Worm (Caenorhabditis elegans): ENCODE results near the gene malt-1.
"Not testable (repeated sequence)": the region's sequence is repeated elsewhere in the genome, so short reads cannot be mapped to it uniquely, and the experiment has no call there.

Gene malt-1

DNA sequence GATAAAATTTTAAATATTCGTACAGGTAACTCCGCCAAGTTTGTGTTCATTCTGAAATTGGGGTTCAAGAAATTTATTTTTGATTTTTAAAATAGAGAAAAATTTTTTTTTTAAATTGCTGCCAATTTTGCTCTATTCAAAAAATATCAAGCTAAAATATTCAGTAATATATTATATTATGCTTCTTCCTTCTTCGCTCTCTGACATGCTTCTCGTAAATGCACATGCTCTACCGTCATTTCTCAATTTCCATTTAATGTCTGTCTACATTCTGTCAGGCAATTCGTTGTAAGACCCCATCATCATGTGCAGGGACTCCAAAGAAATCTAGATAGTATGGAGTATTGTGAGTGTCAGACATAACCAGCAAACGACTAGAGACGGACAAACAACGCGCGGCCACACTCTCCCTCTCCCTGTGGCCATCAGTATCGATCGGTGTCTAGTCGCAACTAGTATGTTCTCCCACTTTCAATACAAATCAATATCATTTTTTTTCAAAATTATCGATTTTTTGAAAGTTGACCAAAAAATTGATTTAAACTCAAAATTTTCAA lies at the start of gene malt-1, which contains the start of gene ceh-38:
malt-1 (minus strand) TSS at position 51 of the 557 bp plus-strand sequence.
ceh-38 (plus strand) TSS at position 277 of the 557 bp plus-strand sequence.
- TF ChIP-seq ceh-13 (GFP tag; optimal IDR thresholded peaks at IDR 0.05), result no peak
- TF ChIP-seq hmg-4 (GFP tag; optimal IDR thresholded peaks at IDR 0.05), result peak; percentile 55
- no peak for TF ChIP-seq B0310.2 (tag; optimal IDR thresholded peaks at IDR 0.05)
- no peak for TF ChIP-seq ets-7 (tag; optimal IDR thresholded peaks at IDR 0.05)
- no peak for TF ChIP-seq ama-1 (optimal IDR thresholded peaks at IDR 0.05)
- peak; percentile 67 for TF ChIP-seq F13C5.2 (tag; optimal IDR thresholded peaks at IDR 0.05)
- TF ChIP-seq scrt-1 (GFP tag; IDR thresholded peaks at IDR 0.05), result no peak
- peak; percentile 48 for TF ChIP-seq ceh-36 (tag; optimal IDR thresholded peaks at IDR 0.05)
- 0 out of 2 replicates have a peak, but pooled peaks have one; percentile 26 for TF ChIP-seq flt-1 (GFP tag; IDR thresholded peaks at IDR 0.05)

DNA sequence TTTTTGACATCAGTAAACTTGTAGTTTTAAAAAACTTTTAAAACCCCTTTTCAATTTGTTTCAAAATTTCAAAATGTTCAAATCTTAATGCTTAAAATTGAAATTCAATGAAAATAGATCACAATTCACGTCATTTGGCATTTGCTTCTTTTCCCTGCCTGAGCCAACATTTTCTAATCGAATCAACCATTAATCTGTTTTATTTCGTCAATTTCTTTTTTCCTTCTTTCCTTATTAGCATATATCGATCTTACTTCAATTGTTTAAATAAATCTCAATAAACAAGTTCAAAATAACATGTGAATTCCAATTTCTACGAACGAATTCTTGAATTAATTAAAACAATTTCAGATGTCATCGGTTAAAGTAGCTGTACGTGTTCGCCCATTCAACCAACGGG lies 44.5 kb upstream of the malt-1 start:
- TF ChIP-seq hnd-1 (tag; optimal IDR thresholded peaks at IDR 0.05) (no peak), hmbx-1 (tag; optimal IDR thresholded peaks at IDR 0.05) (no peak), scrt-1 (GFP tag; IDR thresholded peaks at IDR 0.05) (no peak), sea-1 (GFP tag; conservative IDR thresholded peaks at IDR 0.05) (no peak), B0310.2 (tag; optimal IDR thresholded peaks at IDR 0.05) (no peak), ceh-13 (GFP tag; optimal IDR thresholded peaks at IDR 0.05) (no peak), F13C5.2 (tag; optimal IDR thresholded peaks at IDR 0.05) (no peak), tbx-11 (GFP tag; IDR thresholded peaks at IDR 0.05) (no peak), flt-1 (GFP tag; IDR thresholded peaks at IDR 0.05) (no peak), ceh-36 (tag; optimal IDR thresholded peaks at IDR 0.05) (no peak), pes-1 (GFP tag; IDR thresholded peaks at IDR 0.05) (no peak), tra-4 (tag; optimal IDR thresholded peaks at IDR 0.05) (no peak), ets-7 (tag; optimal IDR thresholded peaks at IDR 0.05) (no peak), tbx-37 (GFP tag; conservative IDR thresholded peaks at IDR 0.05) (no peak), aly-1 (tag; optimal IDR thresholded peaks at IDR 0.05) (no peak), ama-1 (optimal IDR thresholded peaks at IDR 0.05) (no peak), hmg-4 (GFP tag; optimal IDR thresholded peaks at IDR 0.05) (no peak)

DNA sequence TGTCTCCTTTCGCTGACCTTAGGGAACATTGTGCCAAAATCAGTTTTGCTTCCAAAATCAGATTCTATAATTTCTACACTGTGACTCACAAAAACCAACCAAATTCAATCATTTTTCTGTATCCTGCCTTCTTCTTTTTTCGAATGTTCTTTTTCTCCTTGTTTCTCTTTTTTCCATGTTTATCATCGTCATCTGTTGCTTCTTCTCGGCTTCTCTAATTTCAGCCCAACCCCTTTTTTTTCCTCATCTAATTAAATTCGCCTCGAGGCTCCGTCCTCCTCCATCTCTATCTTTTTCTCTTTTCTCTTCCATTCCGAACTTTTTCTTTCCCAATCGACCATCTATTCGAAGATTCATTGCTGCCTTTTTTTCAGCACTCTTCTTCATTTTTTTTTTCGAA lies 43.6 kb upstream of the malt-1 start, which contains the start of gene unc-104:
unc-104 (plus strand) TSS at position 311 of the 400 bp plus-strand sequence.
- no peak for TF ChIP-seq ets-7 (tag; optimal IDR thresholded peaks at IDR 0.05)

DNA sequence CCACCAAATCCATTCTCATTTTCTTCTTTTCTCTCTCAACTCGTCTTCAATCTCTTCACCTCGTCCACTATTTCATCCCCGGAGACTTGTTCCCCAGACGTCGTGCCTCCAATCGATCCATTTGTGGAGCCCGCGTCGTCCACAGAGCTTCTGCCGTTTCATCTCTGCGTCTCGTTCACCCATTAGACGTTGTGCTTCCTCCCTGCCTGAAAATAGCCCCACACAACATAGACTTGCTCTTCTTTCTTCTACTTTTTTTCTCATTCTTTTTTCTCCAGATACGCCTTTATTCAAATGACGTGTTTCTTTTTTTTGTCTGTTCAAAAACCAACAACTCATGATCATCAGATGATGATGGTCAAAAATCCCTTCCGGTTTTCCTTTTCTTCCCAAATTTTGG lies 41.8 kb upstream of the malt-1 start:
- TF ChIP-seq flt-1 (GFP tag; IDR thresholded peaks at IDR 0.05) (no peak), B0310.2 (tag; optimal IDR thresholded peaks at IDR 0.05) (no peak), ama-1 (optimal IDR thresholded peaks at IDR 0.05) (no peak), pes-1 (GFP tag; IDR thresholded peaks at IDR 0.05) (no peak), ceh-36 (tag; optimal IDR thresholded peaks at IDR 0.05) (no peak), ceh-13 (GFP tag; optimal IDR thresholded peaks at IDR 0.05) (no peak), hmg-4 (GFP tag; optimal IDR thresholded peaks at IDR 0.05) (no peak), ets-7 (tag; optimal IDR thresholded peaks at IDR 0.05) (no peak), hmbx-1 (tag; optimal IDR thresholded peaks at IDR 0.05) (no peak), aly-1 (tag; optimal IDR thresholded peaks at IDR 0.05) (no peak), tbx-11 (GFP tag; IDR thresholded peaks at IDR 0.05) (no peak), sea-1 (GFP tag; conservative IDR thresholded peaks at IDR 0.05) (no peak), scrt-1 (GFP tag; IDR thresholded peaks at IDR 0.05) (no peak)

DNA sequence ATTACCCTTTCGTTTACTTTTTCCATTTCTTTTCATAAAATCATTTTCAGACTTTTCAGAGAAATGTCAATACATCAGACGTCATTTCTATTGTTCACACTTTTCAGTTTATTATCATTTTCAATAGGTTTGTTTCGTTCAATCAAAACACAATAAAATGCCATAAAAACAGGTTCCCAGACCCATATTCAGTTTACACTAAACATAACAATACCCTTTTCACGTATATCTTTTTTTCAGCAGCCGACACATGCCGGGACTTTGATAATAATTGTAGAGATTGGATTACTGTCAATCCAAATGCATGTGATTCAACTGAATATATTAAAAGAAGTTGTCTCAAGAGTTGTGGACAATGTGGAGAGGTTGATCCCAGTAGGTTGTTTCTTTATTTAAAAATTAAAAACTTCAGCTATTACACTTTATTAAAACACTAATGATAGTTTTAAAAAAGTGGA lies 38.8 kb upstream of the malt-1 start, which contains the start of gene C15F1.1:
C15F1.1 (plus strand) TSS at position 51 of the 458 bp plus-strand sequence.
- no peak for TF ChIP-seq sea-1 (GFP tag; conservative IDR thresholded peaks at IDR 0.05)
- TF ChIP-seq scrt-1 (GFP tag; IDR thresholded peaks at IDR 0.05), result no peak
- no peak for TF ChIP-seq F13C5.2 (tag; optimal IDR thresholded peaks at IDR 0.05)
- TF ChIP-seq tbx-37 (GFP tag; conservative IDR thresholded peaks at IDR 0.05), result no peak
- no peak for TF ChIP-seq flt-1 (GFP tag; IDR thresholded peaks at IDR 0.05)
- TF ChIP-seq hmbx-1 (tag; optimal IDR thresholded peaks at IDR 0.05), result no peak
- TF ChIP-seq pes-1 (GFP tag; IDR thresholded peaks at IDR 0.05), result no peak

DNA sequence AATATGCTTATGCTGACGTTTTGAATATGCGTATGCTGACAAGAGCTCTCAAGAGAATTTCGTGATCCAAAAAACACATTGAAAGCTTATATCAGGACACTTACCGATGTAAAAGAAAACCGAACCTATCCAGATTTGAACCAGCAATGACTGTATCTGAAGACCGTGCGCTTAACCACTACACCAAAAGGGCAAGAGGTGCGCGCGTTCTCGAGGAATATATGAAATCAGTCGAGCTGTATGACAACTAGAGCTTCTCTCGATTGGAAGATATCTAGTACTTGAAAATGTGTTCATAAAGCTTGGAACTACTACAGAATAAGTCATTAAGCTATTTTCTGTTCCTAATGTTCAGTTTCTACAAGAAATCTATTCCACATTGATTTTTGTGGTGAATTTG lies 31.8 kb upstream of the malt-1 start:
- peak; percentile 66; the same call in 1 of the 2 replicates for TF ChIP-seq scrt-1 (GFP tag; IDR thresholded peaks at IDR 0.05)
- 0 out of 2 replicates have a peak, but pooled peaks have one; percentile 57 for TF ChIP-seq tbx-11 (GFP tag; IDR thresholded peaks at IDR 0.05)
- 0 out of 2 replicates have a peak, but pooled peaks have one; percentile 44 for TF ChIP-seq tbx-37 (GFP tag; conservative IDR thresholded peaks at IDR 0.05)

DNA sequence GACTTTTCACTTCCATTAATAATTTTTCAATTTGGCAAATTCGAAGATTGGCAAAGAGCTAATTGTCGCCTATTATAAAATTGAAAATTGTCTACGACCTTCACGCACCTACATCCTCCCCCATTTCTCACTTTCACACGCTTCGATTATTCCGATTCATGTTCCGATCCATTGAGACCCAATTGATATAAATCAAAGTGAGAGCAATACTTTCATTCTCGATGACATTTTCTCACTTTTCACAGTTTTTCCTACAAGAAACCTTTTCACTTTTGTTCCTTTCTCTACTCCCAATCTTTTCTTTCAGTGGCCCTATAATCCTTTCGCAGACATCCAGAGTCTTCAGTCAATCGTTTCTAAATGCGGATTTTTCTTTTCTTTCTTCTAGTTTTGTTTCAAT lies 28.5 kb upstream of the malt-1 start, which contains the start of gene C15F1.2:
C15F1.2 (plus strand) TSS at position 308 of the 400 bp plus-strand sequence.
- TF ChIP-seq ceh-13 (GFP tag; optimal IDR thresholded peaks at IDR 0.05), result no peak

DNA sequence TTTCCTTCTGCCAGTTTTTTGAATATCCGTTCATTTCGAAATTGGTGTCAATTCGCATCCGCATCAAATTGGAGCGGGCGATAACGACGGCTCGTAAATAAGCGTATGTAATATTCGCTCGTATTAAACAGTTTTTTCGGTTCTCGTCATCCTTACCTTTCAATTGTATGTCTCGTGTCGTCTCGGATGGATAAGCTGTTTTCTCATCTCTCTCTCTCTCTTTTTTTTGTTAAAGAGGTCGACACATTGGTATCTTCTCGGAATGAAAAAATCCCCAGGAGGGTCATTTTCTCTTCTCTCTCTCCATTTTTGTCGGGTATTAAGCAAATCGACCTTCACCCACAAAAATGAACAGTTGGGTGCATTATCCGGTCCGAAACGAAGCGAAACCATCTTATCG lies 27.8 kb upstream of the malt-1 start:
- TF ChIP-seq flt-1 (GFP tag; IDR thresholded peaks at IDR 0.05) (no peak), sea-1 (GFP tag; conservative IDR thresholded peaks at IDR 0.05) (no peak), hmbx-1 (tag; optimal IDR thresholded peaks at IDR 0.05) (no peak), B0310.2 (tag; optimal IDR thresholded peaks at IDR 0.05) (no peak), tbx-11 (GFP tag; IDR thresholded peaks at IDR 0.05) (no peak), ama-1 (optimal IDR thresholded peaks at IDR 0.05) (no peak)

DNA sequence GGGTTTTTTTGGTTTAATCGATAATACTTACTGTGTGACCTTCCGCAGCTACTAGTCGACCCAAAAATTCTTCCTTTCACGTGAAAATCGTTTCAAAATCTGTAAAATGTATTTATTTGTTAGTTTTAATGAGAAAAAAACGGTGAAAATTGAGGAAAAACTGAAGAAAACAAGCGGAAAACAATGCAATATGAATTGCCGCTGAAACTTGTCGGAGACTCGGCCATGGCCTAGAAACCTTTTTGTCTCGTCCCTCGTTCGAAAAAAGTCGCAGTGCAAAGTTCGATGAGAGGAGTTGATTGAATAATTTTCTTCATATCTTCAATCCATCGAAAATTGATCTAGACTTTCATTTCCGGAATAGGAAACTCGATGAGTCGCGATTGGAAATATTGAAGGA lies 26.6 kb upstream of the malt-1 start, which contains the start of gene C15F1.8:
C15F1.8 (minus strand) TSS at position 101 of the 400 bp plus-strand sequence.
- TF ChIP-seq pes-1 (GFP tag; IDR thresholded peaks at IDR 0.05); aly-1 (tag; optimal IDR thresholded peaks at IDR 0.05); scrt-1 (GFP tag; IDR thresholded peaks at IDR 0.05): not testable (repeated sequence)

Data from whole organism, early embryonic.